Fruit fly (Drosophila melanogaster) whole organism, embryonic: ENCODE measurements around the gene CG32278.

Source experiments
- Ada2b ChIP-seq: fragments of 200-800 bp; sonication (Bioruptor generic); IDR thresholded peaks from 2 replicates; pipeline ENCODE4 v1.3.6; 2022; ENCODE audit warnings: missing biosample characterization, missing genetic modification characterization
- Atf6 ChIP-seq: fragments of 200-800 bp; sonication (Bioruptor generic); IDR thresholded peaks from 2 replicates; pipeline ENCODE4 v1.3.6; 2022; ENCODE audit warnings: missing biosample characterization, missing genetic modification characterization
- B-H1 ChIP-seq: fragments of 200-800 bp; sonication (Bioruptor generic); IDR thresholded peaks from 3 replicates; pipeline ENCODE4 v1.3.6; 2022; ENCODE audit warnings: missing biosample characterization, missing genetic modification characterization
- Bdp1 ChIP-seq: fragments of 200-800 bp; sonication (Bioruptor generic); optimal IDR thresholded peaks from 3 replicates; lab custom pipeline; 2016; ENCODE audit warnings: missing biosample characterization, missing genetic modification characterization
- Bgb ChIP-seq: fragments of 200-800 bp; sonication (Bioruptor generic); IDR thresholded peaks from 2 replicates; pipeline ENCODE4 v1.3.6; 2022; ENCODE audit warnings: missing biosample characterization, missing genetic modification characterization; ENCODE audit not compliant: partially characterized antibody
- BtbVII ChIP-seq: fragments of 200-800 bp; sonication (Bioruptor generic); optimal IDR thresholded peaks from 3 replicates; lab custom pipeline; 2017; ENCODE audit warnings: missing biosample characterization, mild to moderate bottlenecking, missing genetic modification characterization
- CG11398 ChIP-seq: fragments of 200-800 bp; sonication (Bioruptor generic); optimal IDR thresholded peaks from 2 replicates; lab custom pipeline; 2016; ENCODE audit warnings: missing biosample characterization, missing genetic modification characterization
- CG15479 ChIP-seq: fragments of 200-800 bp; sonication (Bioruptor generic); optimal IDR thresholded peaks from 3 replicates; lab custom pipeline; 2019; ENCODE audit warnings: missing biosample characterization, mild to moderate bottlenecking, missing genetic modification characterization, moderate library complexity
- CG1603 ChIP-seq: fragments of 200-800 bp; sonication (Bioruptor generic); optimal IDR thresholded peaks from 2 replicates; lab custom pipeline; 2019; ENCODE audit warnings: missing biosample characterization, mild to moderate bottlenecking, missing genetic modification characterization, moderate library complexity
- CG16779 ChIP-seq: fragments of 200-800 bp; sonication (Bioruptor generic); IDR thresholded peaks from 2 replicates; pipeline ENCODE4 v1.3.6; 2022; ENCODE audit warnings: missing biosample characterization, missing genetic modification characterization
- CG17912 ChIP-seq: fragments of 200-800 bp; sonication (Bioruptor generic); optimal IDR thresholded peaks from 2 replicates; lab custom pipeline; 2018; ENCODE audit warnings: missing biosample characterization, mild to moderate bottlenecking, missing genetic modification characterization
- CG18262 ChIP-seq: fragments of 200-800 bp; optimal IDR thresholded peaks from 3 replicates; lab custom pipeline; 2019; ENCODE audit warnings: missing biosample characterization, mild to moderate bottlenecking, missing genetic modification characterization, moderate library complexity
- CG31365 ChIP-seq: fragments of 200-800 bp; sonication (Bioruptor generic); optimal IDR thresholded peaks from 2 replicates; lab custom pipeline; 2018; ENCODE audit warnings: missing biosample characterization, mild to moderate bottlenecking, missing genetic modification characterization
- CG32767 ChIP-seq: fragments of 200-800 bp; sonication (Bioruptor generic); IDR thresholded peaks from 2 replicates; pipeline ENCODE4 v1.3.6; 2022; ENCODE audit warnings: missing biosample characterization, missing genetic modification characterization
- CG6765 ChIP-seq: fragments of 200-800 bp; sonication (Bioruptor generic); optimal IDR thresholded peaks from 3 replicates; lab custom pipeline; 2017; ENCODE audit warnings: missing biosample characterization, mild to moderate bottlenecking, missing genetic modification characterization
- CG6791 ChIP-seq: fragments of 200-800 bp; sonication (Bioruptor generic); IDR thresholded peaks from 3 replicates; pipeline ENCODE4 v1.3.6; 2022; ENCODE audit warnings: missing biosample characterization, missing genetic modification characterization; ENCODE audit not compliant: partially characterized antibody
- CG9437 ChIP-seq: fragments of 200-800 bp; sonication (Bioruptor generic); optimal IDR thresholded peaks from 2 replicates; lab custom pipeline; 2018; ENCODE audit warnings: missing biosample characterization, mild to moderate bottlenecking, missing genetic modification characterization
- CG9876 ChIP-seq: fragments of 200-800 bp; sonication (Bioruptor generic); optimal IDR thresholded peaks from 2 replicates; lab custom pipeline; 2016; ENCODE audit warnings: missing biosample characterization, missing genetic modification characterization
- CTCF ChIP-seq: fragments of 200-800 bp; sonication (Bioruptor generic); optimal IDR thresholded peaks from 2 replicates; lab custom pipeline; 2017; ENCODE audit warnings: missing biosample characterization, mild to moderate bottlenecking, missing genetic modification characterization, moderate library complexity
- CrebB ChIP-seq: fragments of 200-800 bp; sonication (Bioruptor generic); optimal IDR thresholded peaks from 3 replicates; lab custom pipeline; 2018; ENCODE audit warnings: missing biosample characterization, mild to moderate bottlenecking, missing genetic modification characterization
- Dip2 ChIP-seq: fragments of 200-800 bp; sonication (Bioruptor generic); IDR thresholded peaks from 2 replicates; pipeline ENCODE4 v1.3.6; 2022; ENCODE audit warnings: missing biosample characterization, missing genetic modification characterization
- GATAe ChIP-seq: fragments of 200-800 bp; sonication (Bioruptor generic); conservative IDR thresholded peaks from 2 replicates; pipeline ENCODE4 v1.3.6; 2022; ENCODE audit warnings: missing biosample characterization, missing genetic modification characterization
- Neu2 ChIP-seq: fragments of 200-800 bp; sonication (Bioruptor generic); optimal IDR thresholded peaks from 3 replicates; lab custom pipeline; 2016; ENCODE audit warnings: missing biosample characterization, missing genetic modification characterization, borderline replicate concordance
- Opbp ChIP-seq: fragments of 200-800 bp; sonication (Bioruptor generic); IDR thresholded peaks from 3 replicates; pipeline ENCODE4 v1.3.6; 2022; ENCODE audit warnings: missing biosample characterization, missing genetic modification characterization; ENCODE audit not compliant: partially characterized antibody
- Side ChIP-seq: fragments of 200-800 bp; sonication (Bioruptor generic); optimal IDR thresholded peaks from 2 replicates; lab custom pipeline; 2016; ENCODE audit warnings: missing biosample characterization, missing genetic modification characterization
- Six4 ChIP-seq: fragments of 200-800 bp; sonication (Bioruptor generic); optimal IDR thresholded peaks from 2 replicates; lab custom pipeline; 2016; ENCODE audit warnings: missing biosample characterization, missing genetic modification characterization
- Sry-β ChIP-seq: fragments of 200-800 bp; sonication (Bioruptor generic); optimal IDR thresholded peaks from 2 replicates; lab custom pipeline; 2018; ENCODE audit warnings: missing biosample characterization, mild to moderate bottlenecking, missing genetic modification characterization, moderate library complexity
- Xbp1 ChIP-seq: fragments of 200-800 bp; sonication (Bioruptor generic); optimal IDR thresholded peaks from 3 replicates; lab custom pipeline; 2016; ENCODE audit warnings: missing biosample characterization, mild to moderate bottlenecking, missing genetic modification characterization
- aop ChIP-seq: fragments of 200-800 bp; sonication (Bioruptor generic); IDR thresholded peaks from 2 replicates; pipeline ENCODE4 v1.3.6; 2022; ENCODE audit warnings: missing biosample characterization, missing genetic modification characterization
- ase ChIP-seq: fragments of 200-800 bp; sonication (Bioruptor generic); IDR thresholded peaks from 3 replicates; pipeline ENCODE4 v1.3.6; 2022; ENCODE audit warnings: missing biosample characterization, missing genetic modification characterization
- ato ChIP-seq: fragments of 200-800 bp; sonication (Bioruptor generic); IDR thresholded peaks from 2 replicates; pipeline ENCODE4 v1.3.6; 2022; ENCODE audit warnings: missing biosample characterization, missing genetic modification characterization; ENCODE audit not compliant: partially characterized antibody
- chif ChIP-seq, 2 experiments: fragments of 200-800 bp; sonication (Bioruptor generic); optimal IDR thresholded peaks; 3 replicates each; lab custom pipeline; 2016; ENCODE audit warnings: missing biosample characterization in 2 of 2, missing genetic modification characterization in 2 of 2
- danr ChIP-seq: fragments of 200-800 bp; sonication (Bioruptor generic); IDR thresholded peaks from 2 replicates; pipeline ENCODE4 v1.3.6; 2022; ENCODE audit warnings: missing biosample characterization, missing genetic modification characterization
- ems ChIP-seq: fragments of 200-800 bp; sonication (Bioruptor generic); optimal IDR thresholded peaks from 3 replicates; lab custom pipeline; 2016; ENCODE audit warnings: missing biosample characterization, missing genetic modification characterization
- fd96Cb ChIP-seq: fragments of 200-800 bp; sonication (Bioruptor generic); optimal IDR thresholded peaks from 2 replicates; lab custom pipeline; 2018; ENCODE audit warnings: missing biosample characterization, mild to moderate bottlenecking, missing genetic modification characterization, moderate library complexity
- jigr1 ChIP-seq: fragments of 200-800 bp; sonication (Bioruptor generic); IDR thresholded peaks from 3 replicates; pipeline ENCODE4 v1.3.6; 2022; ENCODE audit warnings: missing biosample characterization, missing genetic modification characterization
- knrl ChIP-seq: fragments of 200-800 bp; sonication (Bioruptor generic); IDR thresholded peaks from 3 replicates; pipeline ENCODE4 v1.3.6; 2022; ENCODE audit warnings: missing biosample characterization, missing genetic modification characterization; ENCODE audit not compliant: partially characterized antibody
- lilli ChIP-seq: fragments of 200-800 bp; sonication (Bioruptor generic); optimal IDR thresholded peaks from 3 replicates; lab custom pipeline; 2016; ENCODE audit warnings: missing biosample characterization, missing genetic modification characterization
- lmd ChIP-seq: fragments of 200-800 bp; sonication (Bioruptor generic); IDR thresholded peaks from 2 replicates; pipeline ENCODE4 v1.3.6; 2022; ENCODE audit warnings: missing biosample characterization, missing genetic modification characterization
- luna ChIP-seq: fragments of 200-800 bp; sonication (Bioruptor generic); optimal IDR thresholded peaks from 2 replicates; lab custom pipeline; 2016; ENCODE audit warnings: missing biosample characterization, missing genetic modification characterization
- nau ChIP-seq: fragments of 200-800 bp; sonication (Bioruptor generic); optimal IDR thresholded peaks from 3 replicates; lab custom pipeline; 2017; ENCODE audit warnings: missing biosample characterization, mild to moderate bottlenecking, missing genetic modification characterization, missing genetic modification reagents
- nmo ChIP-seq: fragments of 200-800 bp; sonication (Bioruptor generic); optimal IDR thresholded peaks from 2 replicates; lab custom pipeline; 2018; ENCODE audit warnings: missing biosample characterization, mild to moderate bottlenecking, missing genetic modification characterization, moderate library complexity
- p53 ChIP-seq: fragments of 200-800 bp; sonication (Bioruptor generic); optimal IDR thresholded peaks from 2 replicates; lab custom pipeline; 2016; ENCODE audit warnings: missing biosample characterization, missing genetic modification characterization
- pros ChIP-seq: fragments of 200-800 bp; sonication (Bioruptor generic); optimal IDR thresholded peaks from 3 replicates; lab custom pipeline; 2019; ENCODE audit warnings: missing biosample characterization, mild to moderate bottlenecking, missing genetic modification characterization, moderate library complexity
- rib ChIP-seq: fragments of 200-800 bp; sonication (Bioruptor generic); IDR thresholded peaks from 2 replicates; pipeline ENCODE4 v1.3.6; 2022; ENCODE audit warnings: missing biosample characterization, missing genetic modification characterization
- ro ChIP-seq: fragments of 200-800 bp; sonication (Bioruptor generic); IDR thresholded peaks from 2 replicates; pipeline ENCODE4 v1.3.6; 2022; ENCODE audit warnings: missing biosample characterization, missing genetic modification characterization
- shn ChIP-seq: fragments of 200-800 bp; sonication (Bioruptor generic); optimal IDR thresholded peaks from 3 replicates; lab custom pipeline; 2016; ENCODE audit warnings: missing biosample characterization, missing genetic modification characterization
- sim ChIP-seq: fragments of 200-800 bp; sonication (Bioruptor generic); IDR thresholded peaks from 2 replicates; pipeline ENCODE4 v1.3.6; 2022; ENCODE audit warnings: missing biosample characterization, missing genetic modification characterization
- sr ChIP-seq: fragments of 200-800 bp; sonication (Bioruptor generic); IDR thresholded peaks from 3 replicates; pipeline ENCODE4 v1.3.6; 2022; ENCODE audit warnings: missing biosample characterization, missing genetic modification characterization
- ssp ChIP-seq: fragments of 200-800 bp; sonication (Bioruptor generic); IDR thresholded peaks from 2 replicates; pipeline ENCODE4 v1.3.6; 2022; ENCODE audit warnings: missing biosample characterization, missing genetic modification characterization
- unpg ChIP-seq: fragments of 200-800 bp; sonication (Bioruptor generic); optimal IDR thresholded peaks from 3 replicates; lab custom pipeline; 2018; ENCODE audit warnings: missing biosample characterization, mild to moderate bottlenecking, missing genetic modification characterization, moderate library complexity
- zf30C ChIP-seq: fragments of 200-800 bp; sonication (Bioruptor generic); optimal IDR thresholded peaks from 3 replicates; lab custom pipeline; 2018; ENCODE audit warnings: missing biosample characterization, mild to moderate bottlenecking, missing genetic modification characterization

The CG32278 gene

dm6 chr3L:3179474-3179873 is 10.4 kb downstream of the CG32278 start (continued):
- no peak for TF ChIP-seq ato (GFP tag; lab: Robert Waterston, UW)
- no peak for TF ChIP-seq CG6791 (GFP tag; lab: Robert Waterston, UW)
- TF ChIP-seq BtbVII (GFP tag; lab: Kevin White, UChicago), result peak; percentile 92
- TF ChIP-seq Opbp (GFP tag; lab: Robert Waterston, UW), result no peak
- TF ChIP-seq Neu2 (GFP tag; lab: Kevin White, UChicago), result no peak
- TF ChIP-seq lmd (GFP tag; lab: Robert Waterston, UW), result peak; percentile 90
- TF ChIP-seq rib (GFP tag; lab: Robert Waterston, UW), result 0 out of 2 replicates have a peak, but pooled peaks have one; percentile 40
- TF ChIP-seq chif (GFP tag; optimal IDR thresholded peaks at IDR 0.05; lab: Kevin White, UChicago), result peak; percentile 69 to 87
- no peak for TF ChIP-seq CTCF (GFP tag; lab: Kevin White, UChicago)
- TF ChIP-seq B-H1 (GFP tag; lab: Robert Waterston, UW), result peak; percentile 90
- peak; percentile 72; the same call in 1 of the 2 replicates for TF ChIP-seq ro (GFP tag; lab: Robert Waterston, UW)
- TF ChIP-seq Side (GFP tag; lab: Kevin White, UChicago), result peak; percentile 86
- no peak for TF ChIP-seq CG15479 (GFP tag; lab: Kevin White, UChicago)
- peak; percentile 90 for TF ChIP-seq Atf6
- peak; percentile 70 for TF ChIP-seq CrebB (tag; lab: Kevin White, UChicago)
- peak; percentile 90 for TF ChIP-seq CG1603 (tag; lab: Kevin White, UChicago)
- peak; percentile 87 for TF ChIP-seq fd96Cb
- peak; percentile 88 for TF ChIP-seq ems (GFP tag; lab: Kevin White, UChicago)
- TF ChIP-seq CG16779 (GFP tag; lab: Robert Waterston, UW), result peak; percentile 90
- TF ChIP-seq CG11398 (GFP tag; lab: Kevin White, UChicago), result peak; percentile 24
- TF ChIP-seq CG17912 (GFP tag; lab: Kevin White, UChicago), result no peak
- no peak for TF ChIP-seq Sry-β (GFP tag; lab: Kevin White, UChicago)
- peak; percentile 63 for TF ChIP-seq CG9437 (GFP tag; lab: Kevin White, UChicago)
- TF ChIP-seq shn (GFP tag; lab: Kevin White, UChicago), result peak; percentile 43
- no peak for TF ChIP-seq Bgb (GFP tag; lab: Robert Waterston, UW)
- no peak for TF ChIP-seq CG9876 (GFP tag; lab: Kevin White, UChicago)
- peak; percentile 75; the same call in 1 of the 2 replicates for TF ChIP-seq GATAe
- peak; percentile 82 for TF ChIP-seq ase (GFP tag; lab: Robert Waterston, UW)
- TF ChIP-seq CG31365, result peak; percentile 72
- TF ChIP-seq pros (GFP tag; lab: Kevin White, UChicago), result no peak
- peak; percentile 75 for TF ChIP-seq ssp
- no peak for TF ChIP-seq p53 (GFP tag; lab: Kevin White, UChicago)
- peak; percentile 46; the same call in 1 of the 3 replicates for TF ChIP-seq sr (GFP tag; lab: Robert Waterston, UW)
- peak; percentile 94 for TF ChIP-seq Ada2b (GFP tag; lab: Robert Waterston, UW)
- TF ChIP-seq Six4, result peak; percentile 82
- no peak for TF ChIP-seq knrl (GFP tag; lab: Robert Waterston, UW)
- peak; percentile 63 for TF ChIP-seq CG32767 (GFP tag; lab: Robert Waterston, UW)
- TF ChIP-seq luna (GFP tag; lab: Kevin White, UChicago), result peak; percentile 41
- TF ChIP-seq Bdp1, result peak; percentile 53
- TF ChIP-seq CG6765 (GFP tag; lab: Kevin White, UChicago), result peak; percentile 84
- no peak for TF ChIP-seq zf30C (GFP tag; lab: Kevin White, UChicago)
- TF ChIP-seq lilli (GFP tag; lab: Kevin White, UChicago), result peak; percentile 88
- TF ChIP-seq nau (GFP tag; lab: Kevin White, UChicago), result no peak
- no peak for TF ChIP-seq aop (GFP tag; lab: Robert Waterston, UW)
- TF ChIP-seq jigr1 (GFP tag; lab: Robert Waterston, UW), result peak; percentile 23; the same call in 1 of the 3 replicates
- TF ChIP-seq unpg (GFP tag; lab: Kevin White, UChicago), result peak; percentile 94
- TF ChIP-seq CG18262 (tag; lab: Kevin White, UChicago), result peak; percentile 89
- peak; percentile 78 for TF ChIP-seq sim (GFP tag; lab: Robert Waterston, UW)
- TF ChIP-seq nmo (GFP tag; lab: Kevin White, UChicago), result peak; percentile 80
- peak; percentile 75 for TF ChIP-seq danr
- no peak for TF ChIP-seq Dip2 (GFP tag; lab: Robert Waterston, UW)
- peak; percentile 85 for TF ChIP-seq Xbp1
